Worm (Caenorhabditis elegans): ENCODE data around the gene K02E7.4.

DNA sequence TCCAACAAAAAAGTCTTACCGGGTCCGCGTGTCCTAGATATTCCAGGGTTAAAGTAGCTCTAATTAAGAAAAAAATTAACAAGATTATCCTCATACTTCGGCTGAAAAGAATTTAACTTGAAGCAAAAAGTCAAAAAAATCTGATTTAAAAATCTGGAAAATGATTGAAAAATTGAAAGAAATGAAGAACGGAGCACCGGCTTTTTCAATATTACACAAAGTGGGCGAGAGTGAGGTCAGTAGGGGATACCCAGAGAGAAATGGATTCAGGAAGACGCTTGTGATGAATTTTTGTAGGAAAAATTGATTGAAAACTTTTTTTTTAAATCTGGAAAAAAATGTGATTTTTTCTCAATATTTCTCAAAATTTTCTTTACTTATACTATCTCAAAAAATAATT, 28.5 kb downstream of the K02E7.4 start, which contains the start of gene pho-14:
- TF ChIP-seq ztf-11 (tag; optimal IDR thresholded peaks at IDR 0.05) (no peak), ces-1 (GFP tag; optimal IDR thresholded peaks at IDR 0.05) (no peak), mep-1 (tag; optimal IDR thresholded peaks at IDR 0.05) (no peak), lin-32 (GFP tag; optimal IDR thresholded peaks at IDR 0.05) (no peak), zip-8 (tag; optimal IDR thresholded peaks at IDR 0.05) (no peak), nhr-237 (tag; optimal IDR thresholded peaks at IDR 0.05) (no peak)
